Worm (Caenorhabditis elegans): ENCODE data around the gene clec-67.

Gene clec-67

ce11 chrIV:3888963-3889362, 33.0 kb upstream of the clec-67 start, which contains the start of gene oac-21:
Gene oac-21 (plus strand): TSS chrIV:3889263.
- TF ChIP-seq nfya-2 (GFP tag; IDR thresholded peaks at IDR 0.05) = no peak

- TF ChIP-seq ccch-3 (GFP tag; optimal IDR thresholded peaks at IDR 0.05) = no peak
Measured at ce11 chrIV:3892027-3892426, 29.9 kb upstream of the clec-67 start, which contains the start of gene F56D6.9. Gene F56D6.9 (plus strand): TSS chrIV:3892327.

- TF ChIP-seq nfya-1 (tag; optimal IDR thresholded peaks at IDR 0.05; ENCODE audit: borderline replicate concordance, insufficient read depth) (no peak), K12H6.12 (tag; optimal IDR thresholded peaks at IDR 0.05) (no peak), ztf-6 (GFP tag; IDR thresholded peaks at IDR 0.05) (no peak), chd-7 (tag; optimal IDR thresholded peaks at IDR 0.05) (no peak), nfya-2 (GFP tag; IDR thresholded peaks at IDR 0.05) (no peak), attf-3 (GFP tag; conservative IDR thresholded peaks at IDR 0.05) (no peak), ztf-26 (tag; optimal IDR thresholded peaks at IDR 0.05) (no peak), D2030.7 (GFP tag; IDR thresholded peaks at IDR 0.05) (no peak), ceh-27 (GFP tag; optimal IDR thresholded peaks at IDR 0.05) (no peak), C06A6.2 (GFP tag; conservative IDR thresholded peaks at IDR 0.05) (no peak), ztf-25 (GFP tag; IDR thresholded peaks at IDR 0.05) (no peak), ztf-3 (GFP tag; optimal IDR thresholded peaks at IDR 0.05) (no peak), F57C9.4 (tag; optimal IDR thresholded peaks at IDR 0.05) (no peak)
Measured at ce11 chrIV:3894004-3894480, 27.9 kb upstream of the clec-67 start, which contains the start of gene F56D6.8. Gene F56D6.8 (minus strand): TSS chrIV:3894430.

ce11 chrIV:3894770-3895169, 27.2 kb upstream of the clec-67 start, which contains the start of gene dct-8:
Gene dct-8 (plus strand): TSS chrIV:3895070.
- TF ChIP-seq ama-1 (optimal IDR thresholded peaks at IDR 0.05) (no peak), ama-1 (GFP tag; optimal IDR thresholded peaks at IDR 0.05) (no peak), hlh-12 (tag; optimal IDR thresholded peaks at IDR 0.05) (no peak), madf-3 (GFP tag; IDR thresholded peaks at IDR 0.05) (no peak), D2030.7 (GFP tag; IDR thresholded peaks at IDR 0.05) (no peak), hrde-1 (tag; optimal IDR thresholded peaks at IDR 0.05; ENCODE audit: borderline replicate concordance) (no peak), aptf-2 (GFP tag; conservative IDR thresholded peaks at IDR 0.05) (no peak), hmg-20 (GFP tag; IDR thresholded peaks at IDR 0.05) (no peak), dpff-1 (tag; optimal IDR thresholded peaks at IDR 0.05) (no peak), akir-1 (GFP tag; optimal IDR thresholded peaks at IDR 0.05) (no peak), pha-4 (tag; optimal IDR thresholded peaks at IDR 0.05) (no peak), cebp-1 (GFP tag; IDR thresholded peaks at IDR 0.05) (no peak), cebp-1 (tag; optimal IDR thresholded peaks at IDR 0.05) (no peak), lin-54 (GFP tag; optimal IDR thresholded peaks at IDR 0.05) (no peak), zfh-2 (GFP tag; conservative IDR thresholded peaks at IDR 0.05) (no peak), bed-2 (GFP tag; IDR thresholded peaks at IDR 0.05) (no peak), dpl-1 (GFP tag; optimal IDR thresholded peaks at IDR 0.05) (no peak), ztf-22 (GFP tag; optimal IDR thresholded peaks at IDR 0.05) (no peak), nhr-179 (tag; optimal IDR thresholded peaks at IDR 0.05) (no peak), B0019.2 (GFP tag; conservative IDR thresholded peaks at IDR 0.05) (no peak)
